Worm (Caenorhabditis elegans) whole organism, midembryonic: ENCODE results near the gene noah-2.

Experiments
- cog-1 ChIP-seq: sonication (generic microtip); optimal IDR thresholded peaks from 2 replicates; lab custom pipeline; 2016; ENCODE audit warnings: missing genetic modification characterization, missing compliant biosample characterization
- klf-2 ChIP-seq: fragments of 200-800 bp; sonication (Bioruptor generic); conservative IDR thresholded peaks from 2 replicates; pipeline ENCODE4 v1.3.6; 2022; ENCODE audit warnings: missing genetic modification reagents, missing genetic modification characterization, missing compliant biosample characterization
- med-1 ChIP-seq: sonication (generic microtip); optimal IDR thresholded peaks from 2 replicates; lab custom pipeline; 2017; ENCODE audit warnings: missing genetic modification characterization, mild to moderate bottlenecking, missing compliant biosample characterization, antibody characterized with exemption, missing genetic modification reagents; ENCODE audit not compliant: insufficient read depth
- ztf-29 ChIP-seq: fragments of 200-800 bp; sonication (Bioruptor generic); IDR thresholded peaks from 2 replicates; pipeline ENCODE4 v1.3.6; 2022; ENCODE audit warnings: missing genetic modification reagents, missing genetic modification characterization, missing compliant biosample characterization

DNA sequence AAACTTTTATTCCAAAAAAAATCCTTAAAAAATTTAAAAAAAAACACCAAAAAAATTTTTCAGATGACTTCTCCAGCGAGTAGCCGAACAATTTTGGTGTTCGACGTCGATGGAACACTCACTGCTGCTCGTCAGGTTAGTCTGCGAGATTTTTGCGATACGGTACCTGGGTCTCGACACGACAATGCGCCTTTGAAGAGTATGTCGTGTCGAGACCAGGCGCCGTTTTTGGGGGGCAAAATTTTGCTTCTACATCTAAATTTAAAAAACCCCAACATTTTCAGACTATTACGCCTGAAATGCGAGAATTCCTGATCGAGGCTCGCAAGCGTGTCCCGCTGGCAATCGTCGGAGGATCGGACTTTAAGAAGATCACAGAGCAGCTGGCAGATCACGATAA lies 7.5 kb upstream of the noah-2 start, which contains the start of gene F52B11.2:
- TF ChIP-seq ztf-29 (GFP tag; lab: Robert Waterston, UW) (no peak), cog-1 (tag; lab: Kevin White, UChicago) (no peak), med-1 (GFP tag; lab: Kevin White, UChicago) (no peak), klf-2 (no peak)
